Fruit fly (Drosophila melanogaster) S2 (cell line): ENCODE results near the gene Asator.
A peak's percentile ranks its signal among the peaks of the same experiment; 100 is the strongest.

Source experiments
- CG8478 ChIP-seq: fragments of >200 bp; optimal IDR thresholded peaks from 2 replicates; lab custom pipeline; 2018
- CTCF ChIP-seq, 2 experiments: fragments of >200 bp; optimal IDR thresholded peaks; 2 replicates each; lab custom pipeline; 2018

- no peak for TF ChIP-seq CG8478 (lab: Kevin White, UChicago)
- TF ChIP-seq CTCF (optimal IDR thresholded peaks at IDR 0.05; lab: Kevin White, UChicago), result peak in 1 of 2 experiments; percentile 21
Observed at dm6 chr4:490111-490510, 1.3 kb upstream of the Asator start.
